Worm (Caenorhabditis elegans) whole organism, late embryonic: Measurements from ENCODE around the gene tomm-20.

Experiments used
- ama-1 ChIP-seq: fragments of 150-350 bp; optimal IDR thresholded peaks from 2 replicates; lab custom pipeline; 2014
- ceh-34 ChIP-seq: sonication (generic microtip); optimal IDR thresholded peaks from 2 replicates; lab custom pipeline; 2016; ENCODE audit warnings: mild to moderate bottlenecking, missing genetic modification characterization, missing compliant biosample characterization
- ceh-48 ChIP-seq: sonication (generic microtip); optimal IDR thresholded peaks from 2 replicates; lab custom pipeline; 2016; ENCODE audit warnings: missing genetic modification characterization, inconsistent platforms, missing compliant biosample characterization
- ceh-9 ChIP-seq: sonication (generic microtip); optimal IDR thresholded peaks from 2 replicates; lab custom pipeline; 2016; ENCODE audit warnings: mild to moderate bottlenecking, missing genetic modification characterization, inconsistent platforms, missing compliant biosample characterization
- dmd-4 ChIP-seq: sonication (generic microtip); optimal IDR thresholded peaks from 2 replicates; lab custom pipeline; 2016; ENCODE audit warnings: borderline replicate concordance, missing genetic modification characterization, missing compliant biosample characterization
- elt-2 ChIP-seq: sonication (generic microtip); optimal IDR thresholded peaks from 2 replicates; lab custom pipeline; 2016; ENCODE audit warnings: missing genetic modification reagents, missing genetic modification characterization, missing compliant biosample characterization
- eyg-1 ChIP-seq: sonication (generic microtip); optimal IDR thresholded peaks from 2 replicates; lab custom pipeline; 2016; ENCODE audit warnings: missing genotype, missing genetic modification characterization, missing compliant biosample characterization
- fkh-10 ChIP-seq: fragments of 150-350 bp; optimal IDR thresholded peaks from 2 replicates; lab custom pipeline; 2014; ENCODE audit warnings: missing biosample characterization, missing genetic modification reagents, missing genetic modification characterization
- lin-11 ChIP-seq: fragments of 200-800 bp; sonication (Bioruptor generic); optimal IDR thresholded peaks from 2 replicates; lab custom pipeline; 2018; ENCODE audit warnings: mild to moderate bottlenecking, missing genetic modification characterization, missing compliant biosample characterization
- nfya-1 ChIP-seq: sonication (generic microtip); optimal IDR thresholded peaks from 2 replicates; lab custom pipeline; 2017; ENCODE audit warnings: missing genetic modification characterization, mild to moderate bottlenecking, missing compliant biosample characterization, antibody characterized with exemption, moderate library complexity
- nhr-11 ChIP-seq: fragments of 150-350 bp; optimal IDR thresholded peaks from 2 replicates; lab custom pipeline; 2014; ENCODE audit warnings: missing biosample characterization, missing genetic modification characterization
- ztf-16 ChIP-seq: sonication (generic microtip); optimal IDR thresholded peaks from 2 replicates; lab custom pipeline; 2017; ENCODE audit warnings: missing genetic modification characterization, missing compliant biosample characterization

DNA sequence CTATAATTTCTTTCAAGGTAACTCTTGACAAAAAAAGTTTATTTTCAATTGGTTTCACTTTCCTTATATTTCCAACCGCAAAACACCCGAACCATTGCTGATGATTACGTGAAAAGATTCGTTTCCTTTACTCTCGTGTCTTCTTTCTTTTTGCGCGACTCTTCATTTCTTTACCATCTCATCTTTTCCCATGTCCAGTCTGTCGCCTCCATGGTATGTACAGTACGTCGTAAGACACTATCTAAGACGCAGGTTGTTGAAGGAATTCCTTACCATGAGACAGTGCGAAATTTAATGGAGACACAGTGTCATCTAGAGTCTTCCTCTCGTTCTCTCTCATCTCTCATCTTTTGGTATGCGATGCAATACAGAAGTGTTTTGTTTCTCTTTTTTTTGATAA, 43.1 kb downstream of the tomm-20 start:
- no peak for TF ChIP-seq fkh-10
- no peak for TF ChIP-seq ama-1 (lab: Kevin White, UChicago)
- no peak for TF ChIP-seq ceh-34 (tag; lab: Kevin White, UChicago)
- TF ChIP-seq elt-2 (tag; lab: Kevin White, UChicago): peak; percentile 23
- no peak for TF ChIP-seq nhr-11 (tag; lab: Kevin White, UChicago)
- TF ChIP-seq dmd-4 (tag; lab: Kevin White, UChicago): no peak
- TF ChIP-seq ztf-16: no peak
- no peak for TF ChIP-seq ceh-48
- TF ChIP-seq ceh-9 (tag; lab: Kevin White, UChicago): no peak
- TF ChIP-seq nfya-1 (tag; lab: Kevin White, UChicago): peak; percentile 55
- no peak for TF ChIP-seq eyg-1
- no peak for TF ChIP-seq lin-11
